Worm (Caenorhabditis elegans): ENCODE data around the gene pde-12.
A peak's percentile ranks its signal among the peaks of the same experiment; 100 is the strongest.

The pde-12 gene

DNA sequence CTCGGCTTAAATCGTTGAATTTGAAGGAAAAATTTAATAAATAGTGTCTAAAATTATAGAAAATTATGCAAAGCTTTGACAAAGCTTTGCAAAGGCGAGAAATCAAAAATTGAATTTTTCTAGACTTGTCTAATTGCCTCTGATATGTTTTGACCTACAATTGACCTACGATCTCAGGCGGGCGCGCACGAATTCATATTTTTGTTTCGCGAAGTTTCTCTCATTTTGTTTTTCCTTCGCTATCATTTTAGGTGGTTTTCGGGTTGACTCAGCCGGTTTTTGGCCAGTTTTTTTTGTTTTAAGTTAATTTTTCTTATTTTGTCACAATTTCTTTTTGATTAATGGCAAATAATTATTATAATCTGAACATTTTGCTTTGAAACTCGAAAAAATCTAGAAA, 37.6 kb downstream of the pde-12 start:
- TF ChIP-seq hrde-1 (tag; optimal IDR thresholded peaks at IDR 0.05; ENCODE audit: borderline replicate concordance): peak; percentile 23
- no peak for TF ChIP-seq Y56A3A.18 (GFP tag; IDR thresholded peaks at IDR 0.05)
- TF ChIP-seq efl-1 (GFP tag; optimal IDR thresholded peaks at IDR 0.05): peak; percentile 99
- TF ChIP-seq lir-1 (GFP tag; conservative IDR thresholded peaks at IDR 0.05): 0 out of 2 replicates have a peak, but pooled peaks have one; percentile 17
- peak; percentile 60 for TF ChIP-seq mcd-1 (GFP tag; IDR thresholded peaks at IDR 0.05)
- TF ChIP-seq dpl-1 (GFP tag; optimal IDR thresholded peaks at IDR 0.05): peak; percentile 93
- peak; percentile 75 for TF ChIP-seq lsl-1 (GFP tag; optimal IDR thresholded peaks at IDR 0.05)
- peak; percentile 80; the same call in 1 of the 2 replicates for TF ChIP-seq Y95B8A.8 (GFP tag; IDR thresholded peaks at IDR 0.05)
- peak; percentile 99 for TF ChIP-seq madf-6 (GFP tag; IDR thresholded peaks at IDR 0.05)
- peak; percentile 85 for TF ChIP-seq F33H1.4 (GFP tag; IDR thresholded peaks at IDR 0.05)
- TF ChIP-seq lin-54 (GFP tag; optimal IDR thresholded peaks at IDR 0.05): peak; percentile 73
- peak in 1 of 3 experiments; percentile 84 for TF ChIP-seq lin-35 (GFP tag; optimal IDR thresholded peaks at IDR 0.05)
- peak; percentile 99 for TF ChIP-seq hsf-1 (GFP tag; IDR thresholded peaks at IDR 0.05)
- TF ChIP-seq snpc-1.1 (tag; optimal IDR thresholded peaks at IDR 0.05; ENCODE audit: insufficient read depth): peak; percentile 38
- peak; percentile 83 for TF ChIP-seq B0019.2 (GFP tag; conservative IDR thresholded peaks at IDR 0.05)
- TF ChIP-seq tbx-9 (tag; optimal IDR thresholded peaks at IDR 0.05; ENCODE audit: borderline replicate concordance): no peak
- peak; percentile 75 for TF ChIP-seq snpc-3.4 (tag; optimal IDR thresholded peaks at IDR 0.05)
- no peak; the same call in 1 of the 2 replicates for TF ChIP-seq C17E4.6 (GFP tag; IDR thresholded peaks at IDR 0.05)
- peak; percentile 89 for TF ChIP-seq tlf-1 (GFP tag; optimal IDR thresholded peaks at IDR 0.05)
- TF ChIP-seq F22D6.2 (tag; optimal IDR thresholded peaks at IDR 0.05): no peak
- no peak for TF ChIP-seq nhr-27 (tag; optimal IDR thresholded peaks at IDR 0.05)
- TF ChIP-seq him-1 (tag; optimal IDR thresholded peaks at IDR 0.05): peak; percentile 14
- TF ChIP-seq F57A8.1 (GFP tag; optimal IDR thresholded peaks at IDR 0.05): no peak
- TF ChIP-seq sea-2 (GFP tag; IDR thresholded peaks at IDR 0.05): no peak
- TF ChIP-seq attf-6 (GFP tag; IDR thresholded peaks at IDR 0.05): 0 out of 2 replicates have a peak, but pooled peaks have one; percentile 43
- TF ChIP-seq unc-130 (GFP tag; optimal IDR thresholded peaks at IDR 0.05): peak; percentile 68
- peak; percentile 41 for TF ChIP-seq tbp1 (GFP tag; optimal IDR thresholded peaks at IDR 0.05)
- TF ChIP-seq hmg-1.2 (GFP tag; IDR thresholded peaks at IDR 0.05): peak; percentile 57; the same call in 1 of the 2 replicates
- peak; percentile 92 for TF ChIP-seq ceh-91 (GFP tag; IDR thresholded peaks at IDR 0.05)
- peak; percentile 52; the same call in 1 of the 2 replicates for TF ChIP-seq Y67H2A.10 (GFP tag; conservative IDR thresholded peaks at IDR 0.05)
- no peak for TF ChIP-seq nhr-80 (tag; optimal IDR thresholded peaks at IDR 0.05)
- no peak for TF ChIP-seq Y53F4B.3 (GFP tag; IDR thresholded peaks at IDR 0.05)
- TF ChIP-seq ceh-58 (GFP tag; IDR thresholded peaks at IDR 0.05): no peak
- peak; percentile 69; the same call in 1 of the 2 replicates for TF ChIP-seq Y79H2A.3 (GFP tag; conservative IDR thresholded peaks at IDR 0.05)
- no peak for TF ChIP-seq ztf-3 (GFP tag; optimal IDR thresholded peaks at IDR 0.05)
- TF ChIP-seq madf-8 (GFP tag; conservative IDR thresholded peaks at IDR 0.05): peak; percentile 98
- TF ChIP-seq snpc-4 (GFP tag; optimal IDR thresholded peaks at IDR 0.05): no peak
- peak in 1 of 4 experiments; percentile 37 for TF ChIP-seq snpc-4 (tag; optimal IDR thresholded peaks at IDR 0.05)
- TF ChIP-seq atf-7 (tag; optimal IDR thresholded peaks at IDR 0.05): no peak
- peak; percentile 83 for TF ChIP-seq F49E8.2 (tag; optimal IDR thresholded peaks at IDR 0.05; ENCODE audit: insufficient read depth)
- peak; percentile 3 for TF ChIP-seq rpc-1 (optimal IDR thresholded peaks at IDR 0.05)
- TF ChIP-seq rpc-1 (tag; optimal IDR thresholded peaks at IDR 0.05): no peak
- no peak for TF ChIP-seq nfya-2 (GFP tag; IDR thresholded peaks at IDR 0.05)
- peak; percentile 90; the same call in 1 of the 2 replicates for TF ChIP-seq madf-3 (GFP tag; IDR thresholded peaks at IDR 0.05)
- peak; percentile 97 for TF ChIP-seq xnd-1 (tag; optimal IDR thresholded peaks at IDR 0.05)
- TF ChIP-seq aptf-2 (GFP tag; conservative IDR thresholded peaks at IDR 0.05): no peak
- peak; percentile 3 for TF ChIP-seq ztf-18 (tag; optimal IDR thresholded peaks at IDR 0.05)
- TF ChIP-seq D2030.7 (GFP tag; IDR thresholded peaks at IDR 0.05): peak; percentile 96

All from whole organism, young adult.